Fruit fly (Drosophila melanogaster): ENCODE results near the gene RpL3.

RpL3 gene

dm6 chr3R:11269013-11269412 is 47.3 kb downstream of the RpL3 start (continued):
- TF ChIP-seq CG17361 (GFP tag; IDR thresholded peaks at IDR 0.05) (no peak), ash1 (GFP tag; optimal IDR thresholded peaks at IDR 0.05) (peak; percentile 29), CG12744 (GFP tag; optimal IDR thresholded peaks at IDR 0.05) (peak; percentile 37), CG10462 (GFP tag; optimal IDR thresholded peaks at IDR 0.05) (peak; percentile 42), CG6854 (GFP tag; optimal IDR thresholded peaks at IDR 0.05) (peak; percentile 63), CG18476 (GFP tag; optimal IDR thresholded peaks at IDR 0.05) (peak; percentile 32), CG11560 (tag; IDR thresholded peaks at IDR 0.05) (no peak), CG31224 (GFP tag; IDR thresholded peaks at IDR 0.05) (no peak), chif (GFP tag; optimal IDR thresholded peaks at IDR 0.05) (peak in 1 of 2 experiments; percentile 75), CG17359 (tag; optimal IDR thresholded peaks at IDR 0.05) (no peak), CG10209 (GFP tag; optimal IDR thresholded peaks at IDR 0.05) (peak; percentile 57), ERR (GFP tag; optimal IDR thresholded peaks at IDR 0.05) (no peak), CG30403 (GFP tag; optimal IDR thresholded peaks at IDR 0.05) (no peak), CG32532 (GFP tag; IDR thresholded peaks at IDR 0.05) (peak; percentile 77; the same call in 1 of the 2 replicates), Hmr (GFP tag; optimal IDR thresholded peaks at IDR 0.05) (peak; percentile 65), CG43689 (GFP tag; IDR thresholded peaks at IDR 0.05) (no peak), dan (GFP tag; IDR thresholded peaks at IDR 0.05) (no peak), cad (GFP tag; optimal IDR thresholded peaks at IDR 0.05) (no peak), CG6272 (GFP tag; IDR thresholded peaks at IDR 0.05) (no peak), Doc2 (GFP tag; IDR thresholded peaks at IDR 0.05) (no peak), dpn (GFP tag; optimal IDR thresholded peaks at IDR 0.05) (peak; percentile 45 to 65), CG3726 (GFP tag; IDR thresholded peaks at IDR 0.05) (0 out of 3 replicates have a peak, but pooled peaks have one; percentile 41), Oli (tag; optimal IDR thresholded peaks at IDR 0.05) (peak; percentile 66), CG6654 (GFP tag; optimal IDR thresholded peaks at IDR 0.05) (peak; percentile 71), zen (tag; optimal IDR thresholded peaks at IDR 0.05) (peak; percentile 82), CG6813 (GFP tag; optimal IDR thresholded peaks at IDR 0.05) (peak; percentile 82), TFAM (GFP tag; optimal IDR thresholded peaks at IDR 0.05) (peak; percentile 31), CG3995 (GFP tag; optimal IDR thresholded peaks at IDR 0.05) (no peak), Dll (GFP tag; IDR thresholded peaks at IDR 0.05; ENCODE audit: partially characterized antibody) (no peak), CG8388 (GFP tag; optimal IDR thresholded peaks at IDR 0.05) (peak; percentile 61), Fer1 (GFP tag; optimal IDR thresholded peaks at IDR 0.05) (no peak), HHEX (GFP tag; optimal IDR thresholded peaks at IDR 0.05) (peak; percentile 73), CG8281 (tag; optimal IDR thresholded peaks at IDR 0.05) (peak; percentile 48), Drgx (GFP tag; IDR thresholded peaks at IDR 0.05) (peak; percentile 10; the same call in 1 of the 2 replicates), eve (GFP tag; optimal IDR thresholded peaks at IDR 0.05) (no peak), disco-r (GFP tag; optimal IDR thresholded peaks at IDR 0.05) (peak; percentile 70), Myb (GFP tag; optimal IDR thresholded peaks at IDR 0.05) (peak; percentile 13), HLHmδ (GFP tag; optimal IDR thresholded peaks at IDR 0.05) (peak; percentile 94), lab (GFP tag; optimal IDR thresholded peaks at IDR 0.05) (peak; percentile 79), CG2712 (tag; optimal IDR thresholded peaks at IDR 0.05) (peak; percentile 79), Pdp1 (GFP tag; optimal IDR thresholded peaks at IDR 0.05) (peak in 1 of 2 experiments; percentile 62), CG8359 (GFP tag; optimal IDR thresholded peaks at IDR 0.05; ENCODE audit: borderline replicate concordance) (peak; percentile 77), CG9727 (GFP tag; optimal IDR thresholded peaks at IDR 0.05) (peak; percentile 70), Dad (GFP tag; optimal IDR thresholded peaks at IDR 0.05) (peak; percentile 12), pho (GFP tag; optimal IDR thresholded peaks at IDR 0.05) (no peak), CG1024 (GFP tag; IDR thresholded peaks at IDR 0.05) (peak; percentile 59; the same call in 1 of the 2 replicates), Sry-δ (GFP tag; optimal IDR thresholded peaks at IDR 0.05) (no peak), MTF-1 (GFP tag; optimal IDR thresholded peaks at IDR 0.05; ENCODE audit: borderline replicate concordance) (peak; percentile 88), NfI (GFP tag; optimal IDR thresholded peaks at IDR 0.05) (peak; percentile 82), abd-A (tag; optimal IDR thresholded peaks at IDR 0.05) (no peak)
